Fruit fly (Drosophila melanogaster) whole organism, pupa: ENCODE measurements around the gene mRF1.

ENCODE experiments used
- CG10348 ChIP-seq: fragments of 200-800 bp; sonication (Bioruptor generic); IDR thresholded peaks from 2 replicates; pipeline ENCODE4 v1.3.6; 2022; ENCODE audit warnings: missing biosample characterization, missing genetic modification characterization
- CG12605 ChIP-seq: fragments of 200-800 bp; sonication (Bioruptor generic); IDR thresholded peaks from 2 replicates; pipeline ENCODE4 v1.3.6; 2022; ENCODE audit warnings: missing biosample characterization, missing genetic modification characterization
- CG13204 ChIP-seq: fragments of 200-800 bp; sonication (Bioruptor generic); optimal IDR thresholded peaks from 2 replicates; lab custom pipeline; 2018; ENCODE audit warnings: missing biosample characterization, mild to moderate bottlenecking, missing genetic modification characterization, moderate library complexity
- CG14655 ChIP-seq: fragments of 200-800 bp; sonication (Bioruptor generic); optimal IDR thresholded peaks from 3 replicates; lab custom pipeline; 2017; ENCODE audit warnings: mild to moderate bottlenecking, missing biosample characterization, missing genetic modification reagents, missing genetic modification characterization
- CG15710 ChIP-seq: fragments of 200-800 bp; sonication (Bioruptor generic); optimal IDR thresholded peaks from 2 replicates; lab custom pipeline; 2018; ENCODE audit warnings: missing biosample characterization, mild to moderate bottlenecking, missing genetic modification characterization, moderate library complexity
- CG17806 ChIP-seq: fragments of 200-800 bp; sonication (Bioruptor generic); optimal IDR thresholded peaks from 2 replicates; lab custom pipeline; 2018; ENCODE audit warnings: missing biosample characterization, mild to moderate bottlenecking, missing genetic modification characterization, moderate library complexity
- CG32121 ChIP-seq: fragments of 200-800 bp; sonication (Bioruptor generic); IDR thresholded peaks from 2 replicates; pipeline ENCODE4 v1.3.6; 2022; ENCODE audit warnings: missing biosample characterization, missing genetic modification characterization
- CG34367 ChIP-seq: fragments of 200-800 bp; sonication (Bioruptor generic); optimal IDR thresholded peaks from 2 replicates; lab custom pipeline; 2018; ENCODE audit warnings: missing biosample characterization, mild to moderate bottlenecking, missing genetic modification characterization
- CG4496 ChIP-seq: fragments of 200-800 bp; sonication (Bioruptor generic); IDR thresholded peaks from 3 replicates; pipeline ENCODE4 v1.3.6; 2022; ENCODE audit warnings: missing biosample characterization, missing genetic modification characterization
- CG8159 ChIP-seq: fragments of 200-800 bp; sonication (Bioruptor generic); optimal IDR thresholded peaks from 3 replicates; lab custom pipeline; 2018; ENCODE audit warnings: missing biosample characterization, mild to moderate bottlenecking, missing genetic modification characterization, moderate library complexity
- CG8301 ChIP-seq: fragments of 200-800 bp; sonication (Bioruptor generic); optimal IDR thresholded peaks from 2 replicates; lab custom pipeline; 2018; ENCODE audit warnings: missing biosample characterization, mild to moderate bottlenecking, missing genetic modification characterization
- CG9948 ChIP-seq: fragments of 200-800 bp; sonication (Bioruptor generic); optimal IDR thresholded peaks from 2 replicates; lab custom pipeline; 2018; ENCODE audit warnings: missing biosample characterization, mild to moderate bottlenecking, missing genetic modification characterization, moderate library complexity
- D1 ChIP-seq: fragments of 200-800 bp; sonication (Bioruptor generic); optimal IDR thresholded peaks from 2 replicates; lab custom pipeline; 2018; ENCODE audit warnings: missing biosample characterization, mild to moderate bottlenecking, missing genetic modification characterization, moderate library complexity
- EcR ChIP-seq: fragments of 200-800 bp; sonication (Bioruptor generic); optimal IDR thresholded peaks from 3 replicates; lab custom pipeline; 2019; ENCODE audit warnings: missing biosample characterization, missing genetic modification characterization, mild to moderate bottlenecking, moderate library complexity, missing genetic modification reagents
- Ets98B ChIP-seq: fragments of 200-800 bp; sonication (Bioruptor generic); IDR thresholded peaks from 2 replicates; pipeline ENCODE4 v1.3.6; 2022; ENCODE audit warnings: missing biosample characterization, missing genetic modification characterization
- Pif1A ChIP-seq: fragments of 200-800 bp; sonication (Bioruptor generic); optimal IDR thresholded peaks from 3 replicates; lab custom pipeline; 2016; ENCODE audit warnings: missing biosample characterization, missing genetic modification characterization
- Pif1B ChIP-seq: fragments of 200-800 bp; sonication (Bioruptor generic); optimal IDR thresholded peaks from 3 replicates; lab custom pipeline; 2016; ENCODE audit warnings: missing biosample characterization, missing genetic modification characterization
- Snoo ChIP-seq: fragments of 200-800 bp; sonication (Bioruptor generic); optimal IDR thresholded peaks from 3 replicates; lab custom pipeline; 2017; ENCODE audit warnings: missing biosample characterization, mild to moderate bottlenecking, missing genetic modification characterization, inconsistent platforms
- fd96Ca ChIP-seq: fragments of 200-800 bp; sonication (Bioruptor generic); IDR thresholded peaks from 3 replicates; pipeline ENCODE4 v1.3.6; 2022; ENCODE audit warnings: missing biosample characterization, missing genetic modification characterization
- gl ChIP-seq: fragments of 200-800 bp; sonication (Bioruptor generic); optimal IDR thresholded peaks from 2 replicates; lab custom pipeline; 2018; ENCODE audit warnings: missing biosample characterization, mild to moderate bottlenecking, missing genetic modification characterization
- rn ChIP-seq: fragments of 200-800 bp; sonication (Bioruptor generic); IDR thresholded peaks from 2 replicates; pipeline ENCODE4 v1.3.6; 2022; ENCODE audit warnings: missing biosample characterization, missing genetic modification characterization

mRF1 gene

DNA sequence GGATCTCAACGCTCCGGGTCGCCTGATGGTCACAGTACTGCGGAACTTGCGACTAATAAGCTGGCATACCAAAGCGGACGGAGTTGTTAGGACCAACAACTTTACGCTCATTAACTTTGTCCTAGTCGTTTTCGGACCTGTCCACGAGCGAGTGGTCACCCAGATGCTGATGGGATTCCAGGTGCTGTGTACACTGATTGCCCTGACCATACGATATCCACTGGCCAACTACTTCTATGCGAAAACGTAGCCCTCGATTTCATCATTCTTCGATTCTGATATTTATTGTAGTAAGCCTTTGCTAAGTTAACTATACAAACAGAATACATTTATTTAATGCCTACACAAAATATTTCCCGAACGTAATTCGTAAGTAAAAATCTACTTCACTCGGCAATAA is 36.6 kb upstream of the mRF1 start, which contains the start of gene Rsph1:
Gene Rsph1 (plus strand): TSS at position 301 of the 400 bp plus-strand sequence.
- TF ChIP-seq Pif1B (no peak), CG34367 (tag; lab: Kevin White, UChicago) (no peak), CG32121 (GFP tag; lab: Robert Waterston, UW) (no peak), CG13204 (GFP tag; lab: Kevin White, UChicago) (no peak), EcR (GFP tag; lab: Kevin White, UChicago) (no peak), CG12605 (GFP tag; lab: Robert Waterston, UW) (no peak)

DNA sequence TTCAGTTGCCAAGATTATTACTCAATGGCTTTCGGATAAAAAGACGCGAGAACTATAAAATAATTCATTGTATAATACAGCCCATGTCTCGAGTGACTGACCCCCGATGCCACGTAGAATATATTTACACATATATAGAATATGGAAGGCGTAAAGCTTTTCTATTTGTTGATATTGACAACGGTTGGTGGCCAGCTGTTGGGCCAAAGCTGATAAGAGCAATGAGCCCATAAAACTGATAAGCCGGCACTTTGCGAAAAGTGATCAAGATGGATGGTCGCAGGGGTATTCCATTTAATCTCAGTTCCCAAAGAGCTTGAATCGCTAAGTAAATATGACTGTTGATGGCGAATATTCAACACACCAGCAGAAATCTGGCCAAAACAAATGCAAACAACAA is 29.2 kb upstream of the mRF1 start:
- no peak for TF ChIP-seq CG32121 (GFP tag; lab: Robert Waterston, UW)
- no peak for TF ChIP-seq CG15710
- TF ChIP-seq fd96Ca (GFP tag; lab: Robert Waterston, UW): no peak
- TF ChIP-seq CG14655 (GFP tag; lab: Kevin White, UChicago): no peak
- no peak for TF ChIP-seq CG34367 (tag; lab: Kevin White, UChicago)
- peak; percentile 91 for TF ChIP-seq EcR (GFP tag; lab: Kevin White, UChicago)

DNA sequence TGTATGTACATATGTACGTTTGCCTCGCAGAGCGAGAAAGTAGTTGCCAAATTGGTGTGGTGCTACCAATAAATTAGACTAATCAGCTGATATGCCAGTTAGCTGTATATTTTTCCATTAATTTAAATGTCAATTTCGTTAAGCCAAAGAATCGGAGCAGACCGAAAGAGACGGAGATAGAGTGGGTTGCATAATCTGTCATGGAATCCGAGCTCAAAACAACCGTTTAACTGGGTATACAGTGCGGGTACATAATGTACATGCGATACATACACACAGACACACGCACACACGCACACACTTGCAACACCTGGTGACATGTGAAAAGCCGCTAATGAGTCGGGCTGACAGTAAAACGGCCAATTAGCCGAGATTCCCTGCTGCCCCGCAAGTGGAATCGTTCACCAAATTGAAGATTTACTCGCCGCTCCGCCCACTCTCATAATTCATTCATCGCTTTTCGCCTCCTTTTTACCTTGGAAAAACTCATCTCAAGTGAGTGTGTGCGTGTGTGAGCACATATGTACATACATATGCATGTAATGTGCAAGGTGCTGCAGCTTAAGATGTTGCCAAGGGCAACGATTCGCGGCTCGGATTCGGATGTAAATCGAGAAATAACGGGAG is 28.6 kb upstream of the mRF1 start:
- no peak for TF ChIP-seq CG4496 (GFP tag; lab: Robert Waterston, UW)
- TF ChIP-seq CG8301 (tag; lab: Kevin White, UChicago): no peak
- TF ChIP-seq CG9948 (tag; lab: Kevin White, UChicago): no peak
- TF ChIP-seq Pif1B: no peak

dm6 chr2L:13191894-13192293 is 27.9 kb upstream of the mRF1 start, which contains the start of the genes CG16974 and Edem2:
CG16974 (minus strand) TSS chr2L:13191979.
Edem2 (plus strand) TSS chr2L:13192201.
- TF ChIP-seq CG4496 (GFP tag; lab: Robert Waterston, UW): peak; percentile 59; the same call in 1 of the 3 replicates
- TF ChIP-seq CG8159 (tag; lab: Kevin White, UChicago): no peak
- no peak for TF ChIP-seq CG14655 (GFP tag; lab: Kevin White, UChicago)
- no peak for TF ChIP-seq CG10348
- TF ChIP-seq CG17806 (tag; lab: Kevin White, UChicago): no peak
- peak; percentile 56; the same call in 1 of the 2 replicates for TF ChIP-seq CG32121 (GFP tag; lab: Robert Waterston, UW)
- peak; percentile 71 for TF ChIP-seq fd96Ca (GFP tag; lab: Robert Waterston, UW)
- no peak for TF ChIP-seq CG13204 (GFP tag; lab: Kevin White, UChicago)
- no peak for TF ChIP-seq Pif1B
- TF ChIP-seq CG34367 (tag; lab: Kevin White, UChicago): no peak
- TF ChIP-seq CG9948 (tag; lab: Kevin White, UChicago): no peak
- TF ChIP-seq Ets98B (GFP tag; lab: Robert Waterston, UW): peak; percentile 60
- TF ChIP-seq EcR (GFP tag; lab: Kevin White, UChicago): peak; percentile 28
- peak; percentile 53 for TF ChIP-seq Snoo
- TF ChIP-seq CG12605 (GFP tag; lab: Robert Waterston, UW): no peak
- TF ChIP-seq CG15710: peak; percentile 56
- no peak for TF ChIP-seq Pif1A
- no peak for TF ChIP-seq CG8301 (tag; lab: Kevin White, UChicago)
- TF ChIP-seq gl (tag; lab: Kevin White, UChicago): no peak
- TF ChIP-seq rn (GFP tag; lab: Robert Waterston, UW): peak; percentile 42; the same call in 1 of the 2 replicates
- no peak for TF ChIP-seq D1 (tag; lab: Kevin White, UChicago)
- TF ChIP-seq, all 21 proteins: peak for 8

DNA sequence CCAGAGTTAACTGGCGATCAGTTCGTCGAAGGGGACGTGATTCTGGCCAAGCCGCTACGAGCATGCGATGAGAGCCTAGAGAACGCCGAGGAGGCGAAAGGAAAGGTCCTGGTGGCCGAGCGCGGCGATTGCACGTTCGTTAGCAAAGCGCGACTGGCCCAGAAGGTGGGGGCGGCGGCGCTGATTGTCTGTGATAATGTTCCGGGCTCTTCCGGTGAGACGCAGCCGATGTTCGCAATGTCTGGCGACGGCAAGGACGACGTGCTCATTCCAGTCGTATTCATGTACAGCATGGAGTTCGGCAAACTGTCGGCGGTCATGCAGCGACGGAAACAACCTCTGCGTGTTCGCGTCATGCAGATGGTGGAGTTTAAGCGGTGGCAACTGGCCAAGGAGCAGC is 24.0 kb upstream of the mRF1 start:
- TF ChIP-seq CG10348 (no peak), gl (tag; lab: Kevin White, UChicago) (no peak), CG14655 (GFP tag; lab: Kevin White, UChicago) (no peak), CG9948 (tag; lab: Kevin White, UChicago) (no peak), Pif1A (no peak), CG4496 (GFP tag; lab: Robert Waterston, UW) (no peak), CG13204 (GFP tag; lab: Kevin White, UChicago) (no peak), rn (GFP tag; lab: Robert Waterston, UW) (no peak), CG17806 (tag; lab: Kevin White, UChicago) (no peak), EcR (GFP tag; lab: Kevin White, UChicago) (no peak), Pif1B (no peak), CG15710 (no peak)

- TF ChIP-seq CG15710: no peak
- peak; percentile 7; the same call in 1 of the 2 replicates for TF ChIP-seq CG12605 (GFP tag; lab: Robert Waterston, UW)
- no peak for TF ChIP-seq CG9948 (tag; lab: Kevin White, UChicago)
Measured at dm6 chr2L:13202960-13203436, 16.8 kb upstream of the mRF1 start, which contains the start of gene CG16972. CG16972 (minus strand) TSS chr2L:13203295.
